Fruit fly (Drosophila melanogaster) whole organism, embryonic: Measurements from ENCODE around the gene Rab9D.
A peak's percentile ranks its signal among the peaks of the same experiment; 100 is the strongest.

Experiments used
- ATbp ChIP-seq: fragments of 200-800 bp; sonication (Bioruptor generic); optimal IDR thresholded peaks from 2 replicates; lab custom pipeline; 2017; ENCODE audit warnings: missing biosample characterization, mild to moderate bottlenecking, missing genetic modification characterization, missing genetic modification reagents
- Awh ChIP-seq: fragments of 200-800 bp; sonication (Bioruptor generic); IDR thresholded peaks from 2 replicates; pipeline ENCODE4, ENCODE4 v1.3.6; 2022; ENCODE audit warnings: missing biosample characterization, missing genetic modification characterization
- BtbVII ChIP-seq: fragments of 200-800 bp; sonication (Bioruptor generic); optimal IDR thresholded peaks from 3 replicates; lab custom pipeline; 2017; ENCODE audit warnings: missing biosample characterization, mild to moderate bottlenecking, missing genetic modification characterization
- C15 ChIP-seq: fragments of 200-800 bp; sonication (Bioruptor generic); IDR thresholded peaks from 3 replicates; pipeline ENCODE4 v1.3.6; 2022; ENCODE audit warnings: missing biosample characterization, missing genetic modification characterization
- CG12071 ChIP-seq: fragments of 200-800 bp; sonication (Bioruptor generic); optimal IDR thresholded peaks from 3 replicates; lab custom pipeline; 2018; ENCODE audit warnings: missing biosample characterization, mild to moderate bottlenecking, missing genetic modification characterization
- CG13296 ChIP-seq: fragments of 200-800 bp; sonication (Bioruptor generic); optimal IDR thresholded peaks from 3 replicates; lab custom pipeline; 2018; ENCODE audit warnings: missing biosample characterization, mild to moderate bottlenecking, missing genetic modification characterization
- CG16863 ChIP-seq: fragments of 200-800 bp; sonication (Bioruptor generic); optimal IDR thresholded peaks from 3 replicates; lab custom pipeline; 2016; ENCODE audit warnings: missing biosample characterization, missing genetic modification characterization
- CG17328 ChIP-seq: fragments of 200-800 bp; sonication (Bioruptor generic); IDR thresholded peaks from 2 replicates; pipeline ENCODE4 v1.3.6; 2022; ENCODE audit warnings: missing biosample characterization, missing genetic modification characterization
- CG32532 ChIP-seq: fragments of 200-800 bp; sonication (Bioruptor generic); IDR thresholded peaks from 2 replicates; pipeline ENCODE4 v1.3.6; 2022; ENCODE audit warnings: missing biosample characterization, missing genetic modification characterization
- CG32767 ChIP-seq: fragments of 200-800 bp; sonication (Bioruptor generic); IDR thresholded peaks from 2 replicates; pipeline ENCODE4 v1.3.6; 2022; ENCODE audit warnings: missing biosample characterization, missing genetic modification characterization
- CG6854 ChIP-seq: fragments of 200-800 bp; sonication (Bioruptor generic); optimal IDR thresholded peaks from 3 replicates; lab custom pipeline; 2017; ENCODE audit warnings: missing biosample characterization, mild to moderate bottlenecking, missing genetic modification characterization
- CG7786 ChIP-seq: fragments of 200-800 bp; sonication (Bioruptor generic); optimal IDR thresholded peaks from 2 replicates; lab custom pipeline; 2016; ENCODE audit warnings: missing biosample characterization, missing genetic modification characterization
- CG7928 ChIP-seq: fragments of 200-800 bp; sonication (Bioruptor generic); optimal IDR thresholded peaks from 2 replicates; lab custom pipeline; 2017; ENCODE audit warnings: missing biosample characterization, mild to moderate bottlenecking, missing genetic modification characterization
- CG8281 ChIP-seq: fragments of 200-800 bp; sonication (Bioruptor generic); optimal IDR thresholded peaks from 2 replicates; lab custom pipeline; 2018; ENCODE audit warnings: missing biosample characterization, mild to moderate bottlenecking, missing genetic modification characterization, moderate library complexity
- CG8290 ChIP-seq, 3 experiments: fragments of 200-800 bp; sonication (Bioruptor generic); optimal IDR thresholded peaks; 2 replicates each; lab custom pipeline; 2016 to 2019; ENCODE audit warnings: missing biosample characterization in 3 of 3, missing genetic modification characterization in 3 of 3, mild to moderate bottlenecking in 2 of 3, moderate library complexity in 1 of 3
- CG9437 ChIP-seq: fragments of 200-800 bp; sonication (Bioruptor generic); optimal IDR thresholded peaks from 2 replicates; lab custom pipeline; 2018; ENCODE audit warnings: missing biosample characterization, mild to moderate bottlenecking, missing genetic modification characterization
- Dbx ChIP-seq: fragments of 200-800 bp; sonication (Bioruptor generic); IDR thresholded peaks from 3 replicates; pipeline ENCODE4 v1.3.6; 2022; ENCODE audit warnings: missing biosample characterization, missing genetic modification characterization
- Fer3 ChIP-seq: fragments of 200-800 bp; sonication (Bioruptor generic); optimal IDR thresholded peaks from 2 replicates; lab custom pipeline; 2018; ENCODE audit warnings: missing biosample characterization, mild to moderate bottlenecking, missing genetic modification characterization, moderate library complexity
- Gsc ChIP-seq: fragments of 200-800 bp; sonication (Bioruptor generic); IDR thresholded peaks from 2 replicates; pipeline ENCODE4 v1.3.6; 2022; ENCODE audit warnings: missing biosample characterization, missing genetic modification characterization
- Lim3 ChIP-seq: fragments of 200-800 bp; sonication (Bioruptor generic); IDR thresholded peaks from 2 replicates; pipeline ENCODE4 v1.3.6; 2022; ENCODE audit warnings: missing biosample characterization, missing genetic modification characterization
- Nf-YB ChIP-seq: fragments of 200-800 bp; sonication (Bioruptor generic); optimal IDR thresholded peaks from 3 replicates; lab custom pipeline; 2019; ENCODE audit warnings: missing biosample characterization, mild to moderate bottlenecking, missing genetic modification characterization, moderate library complexity
- Oli ChIP-seq: fragments of 200-800 bp; sonication (Bioruptor generic); optimal IDR thresholded peaks from 2 replicates; lab custom pipeline; 2018; ENCODE audit warnings: missing biosample characterization, mild to moderate bottlenecking, missing genetic modification characterization, moderate library complexity
- PHDP ChIP-seq: fragments of 200-800 bp; sonication (Bioruptor generic); optimal IDR thresholded peaks from 3 replicates; lab custom pipeline; 2018; ENCODE audit warnings: missing biosample characterization, mild to moderate bottlenecking, missing genetic modification characterization, moderate library complexity
- Scr ChIP-seq: fragments of 200-800 bp; sonication (Bioruptor generic); IDR thresholded peaks from 2 replicates; pipeline ENCODE4 v1.3.6; 2022; ENCODE audit warnings: missing biosample characterization, missing genetic modification characterization; ENCODE audit not compliant: partially characterized antibody
- Spps ChIP-seq: fragments of 200-800 bp; sonication (Bioruptor generic); optimal IDR thresholded peaks from 2 replicates; lab custom pipeline; 2018; ENCODE audit warnings: missing biosample characterization, mild to moderate bottlenecking, missing genetic modification characterization
- Xbp1 ChIP-seq: fragments of 200-800 bp; sonication (Bioruptor generic); optimal IDR thresholded peaks from 3 replicates; lab custom pipeline; 2016; ENCODE audit warnings: missing biosample characterization, mild to moderate bottlenecking, missing genetic modification characterization
- al ChIP-seq: fragments of 200-800 bp; sonication (Bioruptor generic); IDR thresholded peaks from 2 replicates; pipeline ENCODE4 v1.3.6; 2022; ENCODE audit warnings: missing biosample characterization, missing genetic modification characterization
- ara ChIP-seq: fragments of 200-800 bp; sonication (Bioruptor generic); IDR thresholded peaks from 2 replicates; pipeline ENCODE4 v1.3.6; 2022; ENCODE audit warnings: missing biosample characterization, missing genetic modification characterization
- crc ChIP-seq: fragments of 200-800 bp; sonication (Bioruptor generic); optimal IDR thresholded peaks from 2 replicates; lab custom pipeline; 2016; ENCODE audit warnings: missing biosample characterization, missing genetic modification characterization
- dmrt11E ChIP-seq: fragments of 200-800 bp; sonication (Bioruptor generic); optimal IDR thresholded peaks from 3 replicates; lab custom pipeline; 2018; ENCODE audit warnings: missing biosample characterization, mild to moderate bottlenecking, missing genetic modification characterization, moderate library complexity
- dmrt99B ChIP-seq: fragments of 200-800 bp; sonication (Bioruptor generic); optimal IDR thresholded peaks from 2 replicates; lab custom pipeline; 2018; ENCODE audit warnings: missing biosample characterization, mild to moderate bottlenecking, missing genetic modification characterization, moderate library complexity
- dysf ChIP-seq: fragments of 200-800 bp; sonication (Bioruptor generic); IDR thresholded peaks from 3 replicates; pipeline ENCODE4 v1.3.6; 2022; ENCODE audit warnings: missing biosample characterization, missing genetic modification characterization
- exex ChIP-seq: fragments of 200-800 bp; sonication (Bioruptor generic); optimal IDR thresholded peaks from 4 replicates; lab custom pipeline; 2018; ENCODE audit warnings: missing biosample characterization, mild to moderate bottlenecking, missing genetic modification characterization, moderate library complexity
- fu2 ChIP-seq: fragments of 200-800 bp; sonication (Bioruptor generic); optimal IDR thresholded peaks from 2 replicates; lab custom pipeline; 2016; ENCODE audit warnings: missing biosample characterization, missing genetic modification characterization
- grn ChIP-seq: fragments of 200-800 bp; sonication (Bioruptor generic); optimal IDR thresholded peaks from 3 replicates; lab custom pipeline; 2017; ENCODE audit warnings: missing biosample characterization, missing genetic modification characterization
- lov ChIP-seq, 2 experiments: fragments of 200-800 bp in 1 of 2; fragments of >200 bp in 1 of 2; sonication (Bioruptor generic) in 1 of 2; IDR thresholded peaks in 1 of 2; optimal IDR thresholded peaks in 1 of 2; 2 replicates in 1 of 2; 3 replicates in 1 of 2; pipeline versions ENCODE4 v1.3.6 to Lab custom; 2017 to 2022; ENCODE audit warnings: missing biosample characterization in 1 of 2, missing genetic modification characterization in 1 of 2
- nmo ChIP-seq: fragments of 200-800 bp; sonication (Bioruptor generic); optimal IDR thresholded peaks from 2 replicates; lab custom pipeline; 2018; ENCODE audit warnings: missing biosample characterization, mild to moderate bottlenecking, missing genetic modification characterization, moderate library complexity
- pho ChIP-seq: fragments of 200-800 bp; sonication (Bioruptor generic); optimal IDR thresholded peaks from 2 replicates; lab custom pipeline; 2016; ENCODE audit warnings: missing biosample characterization, missing genetic modification characterization
- prd ChIP-seq, 3 experiments: fragments of >200 bp in 2 of 3; fragments of 200-800 bp in 1 of 3; sonication (Bioruptor generic) in 1 of 3; optimal IDR thresholded peaks in 2 of 3; IDR thresholded peaks in 1 of 3; 2 replicates in 2 of 3; 3 replicates in 1 of 3; pipeline versions ENCODE4 v1.3.6 to Lab custom; 2017 to 2022; ENCODE audit warnings: missing biosample characterization in 1 of 3, missing genetic modification characterization in 1 of 3
- psq ChIP-seq: fragments of 200-800 bp; sonication (Bioruptor generic); optimal IDR thresholded peaks from 2 replicates; lab custom pipeline; 2017; ENCODE audit warnings: missing biosample characterization, missing genetic modification characterization
- pzg ChIP-seq: fragments of 200-800 bp; sonication (Bioruptor generic); optimal IDR thresholded peaks from 3 replicates; lab custom pipeline; 2018; ENCODE audit warnings: missing biosample characterization, mild to moderate bottlenecking, missing genetic modification characterization, moderate library complexity
- sens ChIP-seq: fragments of 200-800 bp; sonication (Bioruptor generic); peaks from one replicate; lab custom pipeline; 2016; ENCODE audit warnings: missing biosample characterization, missing genetic modification characterization
- seq ChIP-seq: fragments of 200-800 bp; sonication (Bioruptor generic); IDR thresholded peaks from 2 replicates; pipeline ENCODE4 v1.3.6; 2022; ENCODE audit warnings: missing biosample characterization, missing genetic modification characterization
- shn ChIP-seq: fragments of 200-800 bp; sonication (Bioruptor generic); optimal IDR thresholded peaks from 3 replicates; lab custom pipeline; 2016; ENCODE audit warnings: missing biosample characterization, missing genetic modification characterization
- sisA ChIP-seq: fragments of 200-800 bp; sonication (Bioruptor generic); IDR thresholded peaks from 2 replicates; pipeline ENCODE4 v1.3.6; 2022; ENCODE audit warnings: missing biosample characterization, missing genetic modification characterization
- slbo ChIP-seq: fragments of 200-800 bp; sonication (Bioruptor generic); IDR thresholded peaks from 2 replicates; pipeline ENCODE4 v1.3.6; 2022; ENCODE audit warnings: missing biosample characterization, missing genetic modification characterization
- stwl ChIP-seq: fragments of 200-800 bp; sonication (Bioruptor generic); optimal IDR thresholded peaks from 3 replicates; lab custom pipeline; 2018; ENCODE audit warnings: missing biosample characterization, mild to moderate bottlenecking, missing genetic modification characterization, moderate library complexity
- usp ChIP-seq: fragments of >200 bp; optimal IDR thresholded peaks from 2 replicates; lab custom pipeline; 2017; ENCODE audit warnings: missing biosample characterization, missing genetic modification characterization

Gene Rab9D

DNA sequence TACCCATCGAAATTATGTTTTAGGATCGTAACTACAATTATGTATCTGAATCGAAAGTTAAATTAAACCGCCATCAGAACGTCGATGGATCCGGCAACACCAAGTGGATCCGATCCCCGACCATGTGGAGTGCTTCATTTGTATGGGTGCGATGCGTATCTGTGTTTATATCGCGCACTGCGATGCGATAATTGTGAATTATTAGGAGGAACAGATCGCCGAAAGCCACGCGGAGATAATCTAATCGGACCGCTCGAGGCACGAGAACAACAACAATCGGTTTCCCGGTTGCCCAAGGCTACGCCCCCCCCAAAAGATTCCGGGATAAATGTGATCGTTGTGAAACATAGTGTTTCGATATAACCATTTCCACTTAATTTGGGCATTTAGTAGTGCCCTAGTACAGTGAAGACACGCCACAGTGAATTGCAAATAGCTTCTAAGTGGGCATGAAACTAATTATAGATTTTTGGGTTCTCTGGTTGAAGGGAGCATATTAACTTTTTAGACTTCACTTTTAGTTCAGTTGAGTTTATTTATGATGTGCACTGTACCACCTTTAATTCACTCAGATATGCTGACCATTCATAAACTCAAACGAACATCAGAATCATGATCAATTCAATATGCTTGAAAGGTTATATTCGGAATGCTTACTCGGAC lies 11.5 kb downstream of the Rab9D start (continued):
- TF ChIP-seq CG8290 (GFP tag; optimal IDR thresholded peaks at IDR 0.05; lab: Kevin White, UChicago) (no peak), CG8290 (tag; optimal IDR thresholded peaks at IDR 0.05; lab: Kevin White, UChicago) (peak in 1 of 2 experiments; percentile 66), CG32767 (GFP tag; lab: Robert Waterston, UW) (peak; percentile 41; the same call in 1 of the 2 replicates), sens (peak; percentile 86), psq (no peak), pzg (peak; percentile 4), shn (GFP tag; lab: Kevin White, UChicago) (no peak), C15 (GFP tag; lab: Robert Waterston, UW) (0 out of 3 replicates have a peak, but pooled peaks have one; percentile 8), CG9437 (GFP tag; lab: Kevin White, UChicago) (no peak), CG12071 (GFP tag; lab: Kevin White, UChicago) (peak; percentile 12), Xbp1 (GFP tag; lab: Kevin White, UChicago) (peak; percentile 48), fu2 (GFP tag; lab: Kevin White, UChicago) (peak; percentile 15), grn (GFP tag; lab: Kevin White, UChicago) (peak; percentile 77), Scr (GFP tag; lab: Robert Waterston, UW) (no peak), Lim3 (GFP tag; lab: Robert Waterston, UW) (no peak), CG16863 (no peak), Awh (GFP tag; lab: Robert Waterston, UW) (0 out of 2 replicates have a peak, but pooled peaks have one; percentile 19), dysf (peak; percentile 72), slbo (GFP tag; lab: Robert Waterston, UW) (peak; percentile 80), CG13296 (GFP tag; lab: Kevin White, UChicago) (peak; percentile 21), CG7786 (GFP tag; lab: Kevin White, UChicago) (peak; percentile 7), CG8281 (no peak), CG6854 (GFP tag; lab: Kevin White, UChicago) (no peak), Nf-YB (GFP tag; lab: Kevin White, UChicago) (no peak), exex (peak; percentile 66), BtbVII (GFP tag; lab: Kevin White, UChicago) (no peak), sisA (peak; percentile 68), Fer3 (tag; lab: Kevin White, UChicago) (peak; percentile 52), CG7928 (GFP tag; lab: Kevin White, UChicago) (no peak), dmrt99B (tag; lab: Kevin White, UChicago) (no peak), seq (peak; percentile 57; the same call in 1 of the 2 replicates), al (GFP tag; lab: Robert Waterston, UW) (peak; percentile 58), ara (peak; percentile 43; the same call in 1 of the 2 replicates), PHDP (tag; lab: Kevin White, UChicago) (peak; percentile 45), stwl (tag; lab: Kevin White, UChicago) (no peak), nmo (peak; percentile 39), CG32532 (peak; percentile 61), Spps (no peak), usp (GFP tag; lab: Kevin White, UChicago) (no peak), ATbp (GFP tag; lab: Kevin White, UChicago) (no peak), crc (no peak), Oli (tag; lab: Kevin White, UChicago) (peak; percentile 53), Dbx (GFP tag; lab: Robert Waterston, UW) (peak; percentile 47; the same call in 1 of the 3 replicates), pho (no peak), Gsc (peak; percentile 50; the same call in 1 of the 2 replicates), lov (optimal IDR thresholded peaks at IDR 0.05; lab: Kevin White, UChicago) (no peak), lov (GFP tag; IDR thresholded peaks at IDR 0.05; lab: Robert Waterston, UW) (0 out of 3 replicates have a peak, but pooled peaks have one; percentile 52), CG17328 (GFP tag; lab: Robert Waterston, UW) (peak; percentile 62), dmrt11E (tag; lab: Kevin White, UChicago) (peak; percentile 21), prd (optimal IDR thresholded peaks at IDR 0.05; lab: Kevin White, UChicago) (no peak), prd (GFP tag; IDR thresholded peaks at IDR 0.05; lab: Robert Waterston, UW) (peak; percentile 81)
